Fruit fly (Drosophila melanogaster) whole organism, wandering third instar larva: ENCODE data around the gene Eig71Ee.

Source experiments
- Abd-B ChIP-seq: fragments of >200 bp; optimal IDR thresholded peaks from 2 replicates; lab custom pipeline; 2017; ENCODE audit warnings: missing biosample characterization, missing genetic modification characterization
- CG9705 ChIP-seq: fragments of 200-800 bp; sonication (Bioruptor generic); optimal IDR thresholded peaks from 2 replicates; lab custom pipeline; 2018; ENCODE audit warnings: missing biosample characterization, mild to moderate bottlenecking, missing genetic modification characterization
- Dif ChIP-seq: fragments of 200-275, 200-300 bp; sonication (Bioruptor generic); optimal IDR thresholded peaks from 2 replicates; lab custom pipeline; 2018; ENCODE audit warnings: missing biosample characterization, missing genetic modification characterization; ENCODE audit not compliant: partially characterized antibody
- HLH106 ChIP-seq: fragments of 200-800 bp; optimal IDR thresholded peaks from 3 replicates; lab custom pipeline; 2019; ENCODE audit warnings: missing biosample characterization, mild to moderate bottlenecking, missing genetic modification characterization, moderate library complexity
- Myc ChIP-seq: fragments of >200 bp; optimal IDR thresholded peaks from 2 replicates; lab custom pipeline; 2017
- OdsH ChIP-seq: fragments of 200-800 bp; sonication (Bioruptor generic); optimal IDR thresholded peaks from 2 replicates; lab custom pipeline; 2016; ENCODE audit warnings: missing biosample characterization, mild to moderate bottlenecking, missing genetic modification characterization
- ey ChIP-seq: fragments of 200-800 bp; sonication (Bioruptor generic); optimal IDR thresholded peaks from 2 replicates; lab custom pipeline; 2016; ENCODE audit warnings: missing biosample characterization, missing genetic modification characterization
- h ChIP-seq: fragments of 200-800 bp; sonication (Bioruptor generic); optimal IDR thresholded peaks from 3 replicates; lab custom pipeline; 2016; ENCODE audit warnings: missing biosample characterization, mild to moderate bottlenecking, missing genetic modification characterization
- lola ChIP-seq: fragments of >200 bp; optimal IDR thresholded peaks from 2 replicates; lab custom pipeline; 2017; ENCODE audit warnings: missing biosample characterization, missing genetic modification characterization
- psq ChIP-seq: fragments of 200-800 bp; sonication (Bioruptor generic); optimal IDR thresholded peaks from 3 replicates; lab custom pipeline; 2017; ENCODE audit warnings: missing biosample characterization, mild to moderate bottlenecking, missing genetic modification characterization, moderate library complexity
- sv ChIP-seq: fragments of 200-800 bp; sonication (Bioruptor generic); optimal IDR thresholded peaks from 3 replicates; lab custom pipeline; 2016; ENCODE audit warnings: missing biosample characterization, missing genetic modification characterization

- TF ChIP-seq sv (GFP tag; lab: Kevin White, UChicago) (no peak), psq (GFP tag; lab: Kevin White, UChicago) (no peak), Dif (GFP tag; lab: Kevin White, UChicago) (peak; percentile 8), OdsH (no peak), Abd-B (no peak), CG9705 (GFP tag; lab: Kevin White, UChicago) (no peak), h (GFP tag; lab: Kevin White, UChicago) (no peak), ey (GFP tag; lab: Kevin White, UChicago) (no peak), lola (GFP tag; lab: Kevin White, UChicago) (no peak), HLH106 (no peak), Myc (no peak)
These were observed 30.7 kb downstream of the Eig71Ee start for dm6 chr3L:15624944-15625610.
